Fruit fly (Drosophila melanogaster) whole organism, embryonic: ENCODE data around the gene nxf4.

Source experiments
- Adf1 ChIP-seq: fragments of 200-800 bp; sonication (Bioruptor generic); IDR thresholded peaks from 2 replicates; pipeline ENCODE4 v1.3.6; 2022; ENCODE audit warnings: missing biosample characterization, missing genetic modification characterization
- Atf6 ChIP-seq: fragments of 200-800 bp; sonication (Bioruptor generic); IDR thresholded peaks from 2 replicates; pipeline ENCODE4 v1.3.6; 2022; ENCODE audit warnings: missing biosample characterization, missing genetic modification characterization
- CG10321 ChIP-seq: fragments of 200-800 bp; sonication (Bioruptor generic); IDR thresholded peaks from 2 replicates; pipeline ENCODE4 v1.3.6; 2022; ENCODE audit warnings: missing biosample characterization, missing genetic modification characterization
- CG10565 ChIP-seq: fragments of 200-800 bp; sonication (Bioruptor generic); optimal IDR thresholded peaks from 3 replicates; lab custom pipeline; 2016; ENCODE audit warnings: missing biosample characterization, mild to moderate bottlenecking, missing genetic modification characterization
- CG11560 ChIP-seq: fragments of 200-800 bp; sonication (Bioruptor generic); IDR thresholded peaks from 3 replicates; pipeline ENCODE4 v1.3.6; 2022; ENCODE audit warnings: missing biosample characterization, missing genetic modification characterization
- CG12744 ChIP-seq: fragments of 200-800 bp; sonication (Bioruptor generic); optimal IDR thresholded peaks from 2 replicates; lab custom pipeline; 2016; ENCODE audit warnings: missing biosample characterization, missing genetic modification characterization
- CG12769 ChIP-seq: fragments of 200-800 bp; sonication (Bioruptor generic); optimal IDR thresholded peaks from 2 replicates; lab custom pipeline; 2019; ENCODE audit warnings: missing biosample characterization, mild to moderate bottlenecking, missing genetic modification characterization, moderate library complexity
- CG14014 ChIP-seq: fragments of 200-800 bp; sonication (Bioruptor generic); IDR thresholded peaks from 2 replicates; pipeline ENCODE4 v1.3.6; 2022; ENCODE audit warnings: missing biosample characterization, missing genetic modification characterization
- CG14441 ChIP-seq: fragments of 200-800 bp; sonication (Bioruptor generic); IDR thresholded peaks from 2 replicates; pipeline ENCODE4 v1.3.6; 2022; ENCODE audit warnings: missing biosample characterization, missing genetic modification characterization
- CG17328 ChIP-seq: fragments of 200-800 bp; sonication (Bioruptor generic); IDR thresholded peaks from 2 replicates; pipeline ENCODE4 v1.3.6; 2022; ENCODE audit warnings: missing biosample characterization, missing genetic modification characterization
- CG18764 ChIP-seq: fragments of 200-800 bp; sonication (Bioruptor generic); optimal IDR thresholded peaks from 3 replicates; lab custom pipeline; 2016; ENCODE audit warnings: missing biosample characterization, missing genetic modification characterization
- CG2199 ChIP-seq: fragments of 200-800 bp; sonication (Bioruptor generic); IDR thresholded peaks from 3 replicates; pipeline ENCODE4 v1.3.6; 2022; ENCODE audit warnings: missing biosample characterization, missing genetic modification characterization
- CG30431 ChIP-seq: fragments of 200-800 bp; sonication (Bioruptor generic); optimal IDR thresholded peaks from 2 replicates; lab custom pipeline; 2017; ENCODE audit warnings: missing biosample characterization, missing genetic modification characterization
- CG42726 ChIP-seq: fragments of 200-800 bp; sonication (Bioruptor generic); IDR thresholded peaks from 2 replicates; pipeline ENCODE4 v1.3.6; 2022; ENCODE audit warnings: missing biosample characterization, missing genetic modification characterization; ENCODE audit not compliant: partially characterized antibody
- CG6654 ChIP-seq: fragments of 200-800 bp; sonication (Bioruptor generic); optimal IDR thresholded peaks from 2 replicates; lab custom pipeline; 2017; ENCODE audit warnings: missing biosample characterization, mild to moderate bottlenecking, missing genetic modification characterization
- CG7928 ChIP-seq: fragments of 200-800 bp; sonication (Bioruptor generic); optimal IDR thresholded peaks from 2 replicates; lab custom pipeline; 2017; ENCODE audit warnings: missing biosample characterization, mild to moderate bottlenecking, missing genetic modification characterization
- CG8944 ChIP-seq: fragments of 200-800 bp; sonication (Bioruptor generic); optimal IDR thresholded peaks from 3 replicates; lab custom pipeline; 2016; ENCODE audit warnings: missing biosample characterization, missing genetic modification characterization
- CG9727 ChIP-seq: fragments of 200-800 bp; sonication (Bioruptor generic); optimal IDR thresholded peaks from 3 replicates; lab custom pipeline; 2017; ENCODE audit warnings: missing biosample characterization, mild to moderate bottlenecking, missing genetic modification characterization
- CkIIα-i1 ChIP-seq: fragments of 200-800 bp; sonication (Bioruptor generic); IDR thresholded peaks from 2 replicates; pipeline ENCODE4 v1.3.6; 2022; ENCODE audit warnings: missing biosample characterization, missing genetic modification characterization
- CoRest ChIP-seq: fragments of 200-800 bp; sonication (Bioruptor generic); optimal IDR thresholded peaks from 3 replicates; lab custom pipeline; 2018; ENCODE audit warnings: missing biosample characterization, mild to moderate bottlenecking, missing genetic modification characterization, moderate library complexity
- Doc3 ChIP-seq: fragments of 200-800 bp; sonication (Bioruptor generic); IDR thresholded peaks from 3 replicates; pipeline ENCODE4 v1.3.6; 2022; ENCODE audit warnings: missing biosample characterization, missing genetic modification characterization; ENCODE audit not compliant: partially characterized antibody
- Fer1 ChIP-seq: fragments of 200-800 bp; sonication (Bioruptor generic); optimal IDR thresholded peaks from 2 replicates; lab custom pipeline; 2017; ENCODE audit warnings: missing biosample characterization, mild to moderate bottlenecking, missing genetic modification characterization
- MBD-R2 ChIP-seq: fragments of 200-800 bp; sonication (Bioruptor generic); IDR thresholded peaks from 2 replicates; pipeline ENCODE4 v1.3.6; 2022; ENCODE audit warnings: missing biosample characterization, missing genetic modification characterization
- PHDP ChIP-seq: fragments of 200-800 bp; sonication (Bioruptor generic); optimal IDR thresholded peaks from 3 replicates; lab custom pipeline; 2018; ENCODE audit warnings: missing biosample characterization, mild to moderate bottlenecking, missing genetic modification characterization, moderate library complexity
- Rx ChIP-seq: fragments of 200-800 bp; sonication (Bioruptor generic); IDR thresholded peaks from 2 replicates; pipeline ENCODE4 v1.3.6; 2022; ENCODE audit warnings: missing biosample characterization, missing genetic modification characterization
- al ChIP-seq: fragments of 200-800 bp; sonication (Bioruptor generic); IDR thresholded peaks from 2 replicates; pipeline ENCODE4 v1.3.6; 2022; ENCODE audit warnings: missing biosample characterization, missing genetic modification characterization
- cato ChIP-seq: fragments of 200-800 bp; sonication (Bioruptor generic); optimal IDR thresholded peaks from 2 replicates; lab custom pipeline; 2016; ENCODE audit warnings: missing biosample characterization, missing genetic modification characterization, borderline replicate concordance
- ci ChIP-seq: fragments of 200-800 bp; sonication (Bioruptor generic); IDR thresholded peaks from 3 replicates; pipeline ENCODE4 v1.3.6; 2022; ENCODE audit warnings: missing biosample characterization, missing genetic modification characterization
- da ChIP-seq: fragments of 200-800 bp; sonication (Bioruptor generic); optimal IDR thresholded peaks from 2 replicates; lab custom pipeline; 2016; ENCODE audit warnings: missing biosample characterization, missing genetic modification characterization
- dysf ChIP-seq: fragments of 200-800 bp; sonication (Bioruptor generic); IDR thresholded peaks from 3 replicates; pipeline ENCODE4 v1.3.6; 2022; ENCODE audit warnings: missing biosample characterization, missing genetic modification characterization
- fd3F ChIP-seq: fragments of 200-800 bp; sonication (Bioruptor generic); optimal IDR thresholded peaks from 2 replicates; lab custom pipeline; 2018; ENCODE audit warnings: missing biosample characterization, mild to moderate bottlenecking, missing genetic modification characterization, moderate library complexity
- ftz-f1 ChIP-seq: fragments of 200-800 bp; sonication (Bioruptor generic); optimal IDR thresholded peaks from 2 replicates; lab custom pipeline; 2016; ENCODE audit warnings: missing biosample characterization, missing genetic modification characterization
- gcm2 ChIP-seq: fragments of 200-800 bp; sonication (Bioruptor generic); optimal IDR thresholded peaks from 2 replicates; lab custom pipeline; 2016; ENCODE audit warnings: missing biosample characterization, missing genetic modification characterization
- grau ChIP-seq: fragments of 200-800 bp; optimal IDR thresholded peaks from 3 replicates; lab custom pipeline; 2019; ENCODE audit warnings: missing biosample characterization, mild to moderate bottlenecking, missing genetic modification characterization, moderate library complexity
- her ChIP-seq: fragments of 200-800 bp; sonication (Bioruptor generic); optimal IDR thresholded peaks from 2 replicates; lab custom pipeline; 2016; ENCODE audit warnings: missing biosample characterization, missing genetic modification characterization
- knrl ChIP-seq: fragments of 200-800 bp; sonication (Bioruptor generic); IDR thresholded peaks from 3 replicates; pipeline ENCODE4 v1.3.6; 2022; ENCODE audit warnings: missing biosample characterization, missing genetic modification characterization; ENCODE audit not compliant: partially characterized antibody
- odd ChIP-seq: fragments of 200-800 bp; sonication (Bioruptor generic); optimal IDR thresholded peaks from 2 replicates; lab custom pipeline; 2017; ENCODE audit warnings: missing biosample characterization, mild to moderate bottlenecking, missing genetic modification characterization
- peb ChIP-seq: fragments of 200-800 bp; sonication (Bioruptor generic); IDR thresholded peaks from 2 replicates; pipeline ENCODE4 v1.3.6; 2022; ENCODE audit warnings: missing biosample characterization, missing genetic modification characterization
- pfk ChIP-seq: fragments of 200-800 bp; sonication (Bioruptor generic); optimal IDR thresholded peaks from 2 replicates; lab custom pipeline; 2018; ENCODE audit warnings: missing biosample characterization, mild to moderate bottlenecking, missing genetic modification characterization, moderate library complexity
- pros ChIP-seq: fragments of 200-800 bp; sonication (Bioruptor generic); optimal IDR thresholded peaks from 3 replicates; lab custom pipeline; 2019; ENCODE audit warnings: missing biosample characterization, mild to moderate bottlenecking, missing genetic modification characterization, moderate library complexity
- sens ChIP-seq: fragments of 200-800 bp; sonication (Bioruptor generic); peaks from one replicate; lab custom pipeline; 2016; ENCODE audit warnings: missing biosample characterization, missing genetic modification characterization
- ssp ChIP-seq: fragments of 200-800 bp; sonication (Bioruptor generic); IDR thresholded peaks from 2 replicates; pipeline ENCODE4 v1.3.6; 2022; ENCODE audit warnings: missing biosample characterization, missing genetic modification characterization
- sug ChIP-seq: fragments of 200-800 bp; optimal IDR thresholded peaks from 2 replicates; lab custom pipeline; 2019; ENCODE audit warnings: missing biosample characterization, mild to moderate bottlenecking, missing genetic modification characterization, moderate library complexity
- tin ChIP-seq: fragments of 200-800 bp; sonication (Bioruptor generic); optimal IDR thresholded peaks from 3 replicates; lab custom pipeline; 2016; ENCODE audit warnings: missing biosample characterization, missing genetic modification characterization
- tup ChIP-seq: fragments of 200-800 bp; sonication (Bioruptor generic); optimal IDR thresholded peaks from 2 replicates; lab custom pipeline; 2016; ENCODE audit warnings: missing biosample characterization, mild to moderate bottlenecking, missing genetic modification characterization, moderate library complexity
- twi ChIP-seq: fragments of 200-800 bp; optimal IDR thresholded peaks from 2 replicates; lab custom pipeline; 2019; ENCODE audit warnings: missing biosample characterization, mild to moderate bottlenecking, missing genetic modification characterization, moderate library complexity
- tx ChIP-seq: fragments of 200-800 bp; sonication (Bioruptor generic); optimal IDR thresholded peaks from 2 replicates; lab custom pipeline; 2016; ENCODE audit warnings: missing biosample characterization, missing genetic modification characterization
- unc-4 ChIP-seq: fragments of 200-800 bp; sonication (Bioruptor generic); IDR thresholded peaks from 2 replicates; pipeline ENCODE4 v1.3.6; 2022; ENCODE audit warnings: missing biosample characterization, missing genetic modification characterization; ENCODE audit not compliant: partially characterized antibody
- wek ChIP-seq: fragments of 200-800 bp; sonication (Bioruptor generic); optimal IDR thresholded peaks from 3 replicates; lab custom pipeline; 2018; ENCODE audit warnings: missing biosample characterization, mild to moderate bottlenecking, missing genetic modification characterization, moderate library complexity
- zen ChIP-seq: fragments of 200-800 bp; sonication (Bioruptor generic); optimal IDR thresholded peaks from 3 replicates; lab custom pipeline; 2018; ENCODE audit warnings: missing biosample characterization, mild to moderate bottlenecking, missing genetic modification characterization, moderate library complexity
- zfh2 ChIP-seq: fragments of 200-800 bp; sonication (Bioruptor generic); optimal IDR thresholded peaks from 2 replicates; lab custom pipeline; 2016; ENCODE audit warnings: missing biosample characterization, missing genetic modification characterization

nxf4 gene

dm6 chr3R:7346445-7346844, at the start of gene nxf4:
nxf4 (plus strand) TSS chr3R:7346730.
- TF ChIP-seq PHDP (tag; lab: Kevin White, UChicago) (peak; percentile 76), Doc3 (GFP tag; lab: Robert Waterston, UW) (no peak), grau (no peak), odd (peak; percentile 2), sens (GFP tag; lab: Kevin White, UChicago) (peak; percentile 92), Fer1 (no peak), fd3F (GFP tag; lab: Kevin White, UChicago) (peak; percentile 44), CG14441 (GFP tag; lab: Robert Waterston, UW) (peak; percentile 65), CG8944 (GFP tag; lab: Kevin White, UChicago) (peak; percentile 79), CG10321 (GFP tag; lab: Robert Waterston, UW) (no peak), ftz-f1 (GFP tag; lab: Kevin White, UChicago) (no peak), wek (no peak), MBD-R2 (no peak), tin (GFP tag; lab: Kevin White, UChicago) (peak; percentile 76), CkIIα-i1 (GFP tag; lab: Robert Waterston, UW) (no peak), CG17328 (GFP tag; lab: Robert Waterston, UW) (peak; percentile 56), her (GFP tag; lab: Kevin White, UChicago) (peak; percentile 57), da (peak; percentile 60), tup (GFP tag; lab: Kevin White, UChicago) (no peak), unc-4 (GFP tag; lab: Robert Waterston, UW) (no peak), ssp (GFP tag; lab: Robert Waterston, UW) (peak; percentile 51; the same call in 1 of the 2 replicates), al (peak; percentile 55; the same call in 1 of the 2 replicates), pfk (GFP tag; lab: Kevin White, UChicago) (no peak), CoRest (peak; percentile 75), zen (peak; percentile 83), pros (GFP tag; lab: Kevin White, UChicago) (no peak), knrl (GFP tag; lab: Robert Waterston, UW) (peak; percentile 74), CG9727 (GFP tag; lab: Kevin White, UChicago) (peak; percentile 52), CG42726 (GFP tag; lab: Robert Waterston, UW) (peak; percentile 83), zfh2 (GFP tag; lab: Kevin White, UChicago) (peak; percentile 34), CG12744 (GFP tag; lab: Kevin White, UChicago) (peak; percentile 34), CG2199 (GFP tag; lab: Robert Waterston, UW) (peak; percentile 94), CG6654 (GFP tag; lab: Kevin White, UChicago) (peak; percentile 41), CG11560 (tag; lab: Robert Waterston, UW) (peak; percentile 27; the same call in 1 of the 3 replicates), cato (GFP tag; lab: Kevin White, UChicago) (peak; percentile 15), CG14014 (peak; percentile 62; the same call in 1 of the 2 replicates), Rx (GFP tag; lab: Robert Waterston, UW) (peak; percentile 16; the same call in 1 of the 2 replicates), tx (GFP tag; lab: Kevin White, UChicago) (peak; percentile 68), CG30431 (GFP tag; lab: Kevin White, UChicago) (peak; percentile 69), Adf1 (no peak), gcm2 (GFP tag; lab: Kevin White, UChicago) (no peak), peb (GFP tag; lab: Robert Waterston, UW) (peak; percentile 31; the same call in 1 of the 2 replicates), Atf6 (GFP tag; lab: Robert Waterston, UW) (0 out of 2 replicates have a peak, but pooled peaks have one; percentile 17), ci (GFP tag; lab: Robert Waterston, UW) (peak; percentile 76), CG18764 (GFP tag; lab: Kevin White, UChicago) (peak; percentile 75), CG10565 (GFP tag; lab: Kevin White, UChicago) (no peak), twi (no peak), sug (tag; lab: Kevin White, UChicago) (peak; percentile 68), CG12769 (tag; lab: Kevin White, UChicago) (peak; percentile 60), CG7928 (no peak), dysf (GFP tag; lab: Robert Waterston, UW) (peak; percentile 76; the same call in 2 of the 3 replicates)
